Worm (Caenorhabditis elegans) whole organism, young adult: ENCODE results near the gene Y60C6A.1.

Experiments used
- F49E8.2 ChIP-seq: sonication (generic microtip); optimal IDR thresholded peaks from 3 replicates; lab custom pipeline; 2017; ENCODE audit warnings: missing genetic modification characterization, mild to moderate bottlenecking, missing compliant biosample characterization, antibody characterized with exemption, moderate library complexity; ENCODE audit not compliant: insufficient read depth
- T07F8.4 ChIP-seq: sonication (generic microtip); optimal IDR thresholded peaks from 2 replicates; lab custom pipeline; 2016; ENCODE audit warnings: mild to moderate bottlenecking, missing genetic modification characterization, moderate library complexity, missing compliant biosample characterization
- dpl-1 ChIP-seq: fragments of 150-350 bp; optimal IDR thresholded peaks from 2 replicates; lab custom pipeline; 2014; ENCODE audit warnings: missing biosample characterization, missing genetic modification reagents, missing genetic modification characterization
- mxl-1 ChIP-seq: sonication (generic microtip); optimal IDR thresholded peaks from 2 replicates; lab custom pipeline; 2016; ENCODE audit warnings: missing genetic modification characterization, missing compliant biosample characterization
- unc-62 ChIP-seq: fragments of 150-350 bp; optimal IDR thresholded peaks from 2 replicates; lab custom pipeline; 2014; ENCODE audit warnings: missing biosample characterization, missing genetic modification reagents, missing genetic modification characterization
- ztf-22 ChIP-seq: fragments of 200-800 bp; sonication (Bioruptor generic); optimal IDR thresholded peaks from 2 replicates; lab custom pipeline; 2018; ENCODE audit warnings: mild to moderate bottlenecking, missing genetic modification characterization, moderate library complexity, missing compliant biosample characterization

- TF ChIP-seq T07F8.4 (tag; lab: Kevin White, UChicago) (no peak), unc-62 (GFP tag; lab: Kevin White, UChicago) (no peak), F49E8.2 (tag; lab: Kevin White, UChicago) (no peak), mxl-1 (tag; lab: Kevin White, UChicago) (no peak), dpl-1 (GFP tag; lab: Kevin White, UChicago) (no peak), ztf-22 (GFP tag; lab: Kevin White, UChicago) (no peak)
Observed at ce11 chrV:4790368-4790767, 7.0 kb downstream of the Y60C6A.1 start, which contains the start of gene R02F11.12.
